Worm (Caenorhabditis elegans): ENCODE data around the gene F59A6.13.

F59A6.13 gene

ce11 chrII:4989802-4990201 lies 32.8 kb upstream of the F59A6.13 start, which contains the start of gene T27F7.12:
Gene T27F7.12, plus strand, starts transcription at chrII:4990102.
- TF ChIP-seq ceh-63 (GFP tag; optimal IDR thresholded peaks at IDR 0.05), result no peak
- no peak for TF ChIP-seq pax-3 (tag; optimal IDR thresholded peaks at IDR 0.05)
- TF ChIP-seq nhr-77 (tag; optimal IDR thresholded peaks at IDR 0.05), result no peak
- TF ChIP-seq unc-62 (GFP tag; optimal IDR thresholded peaks at IDR 0.05), result no peak
- TF ChIP-seq lsy-2 (tag; optimal IDR thresholded peaks at IDR 0.05), result no peak
- no peak for TF ChIP-seq zip-4 (GFP tag; optimal IDR thresholded peaks at IDR 0.05)
- TF ChIP-seq nhr-76 (tag; optimal IDR thresholded peaks at IDR 0.05), result no peak
- TF ChIP-seq ces-1 (GFP tag; optimal IDR thresholded peaks at IDR 0.05), result no peak

- TF ChIP-seq egl-13 (tag; optimal IDR thresholded peaks at IDR 0.05), result no peak
- no peak for TF ChIP-seq lin-15B (tag; optimal IDR thresholded peaks at IDR 0.05)
- TF ChIP-seq nhr-77 (tag; optimal IDR thresholded peaks at IDR 0.05), result no peak
- TF ChIP-seq sox-4 (tag; optimal IDR thresholded peaks at IDR 0.05), result no peak
- no peak for TF ChIP-seq nhr-237 (tag; optimal IDR thresholded peaks at IDR 0.05)
- no peak for TF ChIP-seq tbx-2 (tag; optimal IDR thresholded peaks at IDR 0.05)
- TF ChIP-seq tlp-1 (tag; optimal IDR thresholded peaks at IDR 0.05), result no peak
- TF ChIP-seq unc-30 (tag; optimal IDR thresholded peaks at IDR 0.05), result no peak
- TF ChIP-seq dpl-1 (GFP tag; optimal IDR thresholded peaks at IDR 0.05), result no peak
- TF ChIP-seq pqm-1 (tag; optimal IDR thresholded peaks at IDR 0.05), result no peak
- TF ChIP-seq zag-1 (tag; optimal IDR thresholded peaks at IDR 0.05), result no peak
- TF ChIP-seq hpl-2 (GFP tag; optimal IDR thresholded peaks at IDR 0.05), result no peak
- no peak for TF ChIP-seq egl-27 (tag; optimal IDR thresholded peaks at IDR 0.05)
- no peak for TF ChIP-seq unc-62 (GFP tag; optimal IDR thresholded peaks at IDR 0.05)
- TF ChIP-seq efl-3 (GFP tag; optimal IDR thresholded peaks at IDR 0.05), result no peak
- no peak for TF ChIP-seq ceh-82 (tag; optimal IDR thresholded peaks at IDR 0.05)
Measured at ce11 chrII:4992977-4993376, 29.6 kb upstream of the F59A6.13 start, which contains the start of gene pigb-1. Gene pigb-1, minus strand, starts transcription at chrII:4993077.

- TF ChIP-seq rnt-1 (tag; optimal IDR thresholded peaks at IDR 0.05), result peak; percentile 65
- no peak for TF ChIP-seq sox-4 (tag; optimal IDR thresholded peaks at IDR 0.05)
- TF ChIP-seq snu-23 (GFP tag; optimal IDR thresholded peaks at IDR 0.05), result peak; percentile 47
- peak; percentile 47 for TF ChIP-seq tbx-2 (tag; optimal IDR thresholded peaks at IDR 0.05)
- peak; percentile 30 for TF ChIP-seq C16A3.4 (tag; optimal IDR thresholded peaks at IDR 0.05)
- peak; percentile 29 for TF ChIP-seq snpc-4 (tag; optimal IDR thresholded peaks at IDR 0.05)
- peak; percentile 17 for TF ChIP-seq lin-13 (GFP tag; optimal IDR thresholded peaks at IDR 0.05)
- TF ChIP-seq lir-3 (tag; optimal IDR thresholded peaks at IDR 0.05; ENCODE audit: poor library complexity), result peak; percentile 58
- peak; percentile 62 for TF ChIP-seq ceh-90 (tag; optimal IDR thresholded peaks at IDR 0.05)
- TF ChIP-seq nhr-85 (tag), result peak; percentile 64
- TF ChIP-seq lsy-2 (tag; optimal IDR thresholded peaks at IDR 0.05), result peak; percentile 53 to 74
- TF ChIP-seq blmp-1 (tag; optimal IDR thresholded peaks at IDR 0.05), result peak; percentile 12
- TF ChIP-seq lin-35 (GFP tag; optimal IDR thresholded peaks at IDR 0.05), result peak; percentile 62 to 65
- TF ChIP-seq lin-14 (GFP tag; optimal IDR thresholded peaks at IDR 0.05), result peak; percentile 49
- no peak for TF ChIP-seq mdl-1 (tag; optimal IDR thresholded peaks at IDR 0.05)
- TF ChIP-seq skn-1 (tag; optimal IDR thresholded peaks at IDR 0.05), result peak; percentile 2
- no peak for TF ChIP-seq egl-13 (tag; optimal IDR thresholded peaks at IDR 0.05)
- TF ChIP-seq nhr-20 (tag; optimal IDR thresholded peaks at IDR 0.05), result peak; percentile 27
- TF ChIP-seq lin-15B (tag; optimal IDR thresholded peaks at IDR 0.05), result peak; percentile 56
- peak; percentile 16 for TF ChIP-seq fkh-8 (tag; optimal IDR thresholded peaks at IDR 0.05)
- no peak for TF ChIP-seq grh-1 (GFP tag; IDR thresholded peaks at IDR 0.05)
- peak; percentile 55 to 77 (median 59) for TF ChIP-seq dpl-1 (GFP tag; optimal IDR thresholded peaks at IDR 0.05)
- TF ChIP-seq ceh-8 (GFP tag; optimal IDR thresholded peaks at IDR 0.05), result no peak
- TF ChIP-seq isw-1 (GFP tag; IDR thresholded peaks at IDR 0.05), result peak; percentile 39; the same call in 1 of the 2 replicates
- TF ChIP-seq nhr-71 (tag; optimal IDR thresholded peaks at IDR 0.05), result peak; percentile 55
- peak; percentile 29 for TF ChIP-seq xbp-1 (tag; optimal IDR thresholded peaks at IDR 0.05)
- peak; percentile 34 for TF ChIP-seq mep-1 (tag; optimal IDR thresholded peaks at IDR 0.05)
- TF ChIP-seq nhr-47 (tag; optimal IDR thresholded peaks at IDR 0.05), result peak; percentile 46
- TF ChIP-seq dsc-1 (tag; optimal IDR thresholded peaks at IDR 0.05), result peak; percentile 30
- no peak for TF ChIP-seq alr-1 (tag; optimal IDR thresholded peaks at IDR 0.05; ENCODE audit: borderline replicate concordance)
- peak; percentile 24 for TF ChIP-seq F16B12.6 (tag; optimal IDR thresholded peaks at IDR 0.05)
Measured at ce11 chrII:4993530-4994192, 28.9 kb upstream of the F59A6.13 start, which contains the start of the genes eif-1 and vps-24. Gene eif-1, minus strand, starts transcription at chrII:4993580. Gene vps-24, plus strand, starts transcription at chrII:4993998.
